Worm (Caenorhabditis elegans) whole organism, L4 larva: Measurements from ENCODE around the gene ugt-54.

Experiments used
- D1046.2 ChIP-seq: fragments of 200-800 bp; sonication (Bioruptor generic); IDR thresholded peaks from 2 replicates; pipeline ENCODE4 v1.3.6; 2022; ENCODE audit warnings: missing genetic modification characterization, missing compliant biosample characterization
- F26F4.8 ChIP-seq: fragments of 200-800 bp; sonication (Bioruptor generic); conservative IDR thresholded peaks from 2 replicates; pipeline ENCODE4 v1.3.6; 2022; ENCODE audit warnings: missing genetic modification characterization, missing compliant biosample characterization
- F49E8.2 ChIP-seq: sonication (generic microtip); optimal IDR thresholded peaks from 2 replicates; lab custom pipeline; 2016; ENCODE audit warnings: missing compliant biosample characterization, mild to moderate bottlenecking, missing genetic modification characterization, borderline replicate concordance
- R02D3.7 ChIP-seq: fragments of 150-350 bp; sonication (generic microtip); optimal IDR thresholded peaks from 3 replicates; lab custom pipeline; 2014; ENCODE audit warnings: missing biosample characterization, missing genetic modification characterization
- T26A8.4 ChIP-seq: fragments of 200-800 bp; sonication (Bioruptor generic); IDR thresholded peaks from 2 replicates; pipeline ENCODE4 v1.3.6; 2022; ENCODE audit warnings: missing genetic modification characterization, missing compliant biosample characterization
- Y105C5A.15 ChIP-seq: fragments of 200-800 bp; sonication (Bioruptor generic); IDR thresholded peaks from 2 replicates; pipeline ENCODE4 v1.3.6; 2022; ENCODE audit warnings: missing genetic modification characterization, missing compliant biosample characterization
- Y48G9A.11 ChIP-seq: fragments of 200-800 bp; sonication (Bioruptor generic); IDR thresholded peaks from 2 replicates; pipeline ENCODE4 v1.3.6; 2022; ENCODE audit warnings: missing genetic modification reagents, missing genetic modification characterization, missing compliant biosample characterization
- Y5F2A.4 ChIP-seq: fragments of 200-800 bp; sonication (Bioruptor generic); optimal IDR thresholded peaks from 2 replicates; lab custom pipeline; 2018; ENCODE audit warnings: mild to moderate bottlenecking, missing genetic modification characterization, missing compliant biosample characterization
- Y75B8A.6 ChIP-seq: fragments of 200-800 bp; sonication (Bioruptor generic); IDR thresholded peaks from 2 replicates; pipeline ENCODE4 v1.3.6; 2022; ENCODE audit warnings: missing genetic modification reagents, missing genetic modification characterization, missing compliant biosample characterization
- ZK337.2 ChIP-seq: fragments of 200-800 bp; sonication (Bioruptor generic); IDR thresholded peaks from 2 replicates; pipeline ENCODE4 v1.3.6; 2022; ENCODE audit warnings: missing genetic modification reagents, missing genetic modification characterization, missing compliant biosample characterization
- aha-1 ChIP-seq: fragments of 150-350 bp; peaks from one replicate; lab custom pipeline; 2014; ENCODE audit warnings: missing biosample characterization, missing genetic modification characterization
- ama-1 ChIP-seq: fragments of 150-350 bp; optimal IDR thresholded peaks from 2 replicates; lab custom pipeline; 2014; ENCODE audit warnings: inconsistent platforms, mixed read lengths
- arid-1 ChIP-seq: fragments of 200-800 bp; sonication (Bioruptor generic); conservative IDR thresholded peaks from 2 replicates; pipeline ENCODE4 v1.3.6; 2022; ENCODE audit warnings: missing genetic modification reagents, missing genetic modification characterization, missing compliant biosample characterization
- ceh-20 ChIP-seq: fragments of 200-800 bp; sonication (Bioruptor generic); IDR thresholded peaks from 2 replicates; pipeline ENCODE4 v1.3.6; 2022; ENCODE audit warnings: missing genetic modification reagents, missing genetic modification characterization, missing compliant biosample characterization
- ceh-62 ChIP-seq: sonication (generic microtip); optimal IDR thresholded peaks from 2 replicates; lab custom pipeline; 2017; ENCODE audit warnings: missing biosample characterization, missing genetic modification characterization
- ctbp-1 ChIP-seq: fragments of 200-800 bp; sonication (Bioruptor generic); IDR thresholded peaks from 2 replicates; pipeline ENCODE4 v1.3.6; 2022; ENCODE audit warnings: missing genetic modification reagents, missing genetic modification characterization, missing compliant biosample characterization
- daf-12 ChIP-seq: fragments of 150-350 bp; optimal IDR thresholded peaks from 2 replicates; lab custom pipeline; 2014; ENCODE audit warnings: missing biosample characterization, missing genetic modification reagents, missing genetic modification characterization
- dmd-6 ChIP-seq: fragments of 200-800 bp; sonication (Bioruptor generic); IDR thresholded peaks from 2 replicates; pipeline ENCODE4 v1.3.6; 2022; ENCODE audit warnings: missing genetic modification reagents, missing genetic modification characterization, missing compliant biosample characterization
- fkh-10 ChIP-seq: fragments of 150-350 bp; optimal IDR thresholded peaks from 2 replicates; lab custom pipeline; 2014; ENCODE audit warnings: missing biosample characterization, missing genetic modification reagents, missing genetic modification characterization
- fos-1 ChIP-seq: fragments of 150-350 bp; optimal IDR thresholded peaks from 2 replicates; lab custom pipeline; 2014; ENCODE audit warnings: missing biosample characterization, missing genetic modification characterization
- hif-1 ChIP-seq, 2 experiments: sonication (generic microtip); optimal IDR thresholded peaks; 2 replicates each; lab custom pipeline; 2016 to 2017; ENCODE audit warnings: missing compliant biosample characterization in 2 of 2, missing genetic modification characterization in 2 of 2, missing genetic modification reagents in 2 of 2, missing genotype in 2 of 2, mild to moderate bottlenecking in 1 of 2
- hlh-11 ChIP-seq: fragments of 200-800 bp; sonication (Bioruptor generic); optimal IDR thresholded peaks from 2 replicates; lab custom pipeline; 2018; ENCODE audit warnings: mild to moderate bottlenecking, missing genetic modification characterization, missing compliant biosample characterization
- hlh-30 ChIP-seq: sonication (generic microtip); optimal IDR thresholded peaks from 2 replicates; lab custom pipeline; 2017; ENCODE audit warnings: antibody characterized with exemption, mild to moderate bottlenecking, missing genetic modification characterization, missing compliant biosample characterization; ENCODE audit not compliant: insufficient read depth
- jun-1 ChIP-seq: fragments of 150-350 bp; optimal IDR thresholded peaks from 2 replicates; lab custom pipeline; 2014; ENCODE audit warnings: missing biosample characterization, missing genetic modification reagents, missing genetic modification characterization
- lim-7 ChIP-seq: fragments of 200-800 bp; sonication (Bioruptor generic); IDR thresholded peaks from 2 replicates; pipeline ENCODE4 v1.3.6; 2022; ENCODE audit warnings: missing genetic modification characterization, missing compliant biosample characterization
- lin-15B ChIP-seq: fragments of 150-350 bp; sonication (generic microtip); optimal IDR thresholded peaks from 3 replicates; lab custom pipeline; 2014; ENCODE audit warnings: missing biosample characterization, missing genetic modification characterization
- lin-38 ChIP-seq: fragments of 200-800 bp; sonication (Bioruptor generic); IDR thresholded peaks from 2 replicates; pipeline ENCODE4 v1.3.6; 2022; ENCODE audit warnings: missing genetic modification reagents, missing genetic modification characterization, missing compliant biosample characterization
- lsy-2 ChIP-seq, 2 experiments: fragments of 150-350 bp in 1 of 2; sonication (generic microtip) in 1 of 2; optimal IDR thresholded peaks; 2 replicates each; lab custom pipeline; 2014 to 2017; ENCODE audit warnings: missing biosample characterization in 2 of 2, missing genetic modification characterization in 2 of 2
- madf-9 ChIP-seq: fragments of 200-800 bp; sonication (Bioruptor generic); conservative IDR thresholded peaks from 2 replicates; pipeline ENCODE4 v1.3.6; 2022; ENCODE audit warnings: missing genetic modification reagents, missing genetic modification characterization, missing compliant biosample characterization
- mdt-29 ChIP-seq: fragments of 200-800 bp; sonication (Bioruptor generic); IDR thresholded peaks from 2 replicates; pipeline ENCODE4 v1.3.6; 2022; ENCODE audit warnings: missing genetic modification reagents, missing genetic modification characterization, missing compliant biosample characterization
- mep-1 ChIP-seq: fragments of 150-350 bp; sonication (generic microtip); optimal IDR thresholded peaks from 3 replicates; lab custom pipeline; 2014; ENCODE audit warnings: missing biosample characterization, missing genetic modification characterization
- mxl-2 ChIP-seq: fragments of 200-800 bp; sonication (Bioruptor generic); conservative IDR thresholded peaks from 2 replicates; pipeline ENCODE4 v1.3.6; 2022; ENCODE audit warnings: missing genetic modification reagents, missing genetic modification characterization, missing compliant biosample characterization
- mxl-3 ChIP-seq: fragments of 200-800 bp; sonication (Bioruptor generic); optimal IDR thresholded peaks from 2 replicates; lab custom pipeline; 2018; ENCODE audit warnings: mild to moderate bottlenecking, missing genetic modification characterization, missing compliant biosample characterization
- nhr-102 ChIP-seq: sonication (generic microtip); optimal IDR thresholded peaks from 2 replicates; lab custom pipeline; 2016; ENCODE audit warnings: mild to moderate bottlenecking, missing genetic modification characterization, moderate library complexity, missing compliant biosample characterization
- nhr-11 ChIP-seq: fragments of 150-350 bp; optimal IDR thresholded peaks from 2 replicates; lab custom pipeline; 2014; ENCODE audit warnings: missing biosample characterization, missing genetic modification characterization
- nhr-237 ChIP-seq: sonication (generic microtip); optimal IDR thresholded peaks from 2 replicates; lab custom pipeline; 2017; ENCODE audit warnings: missing biosample characterization, missing genetic modification characterization
- nhr-41 ChIP-seq: fragments of 200-800 bp; sonication (Bioruptor generic); IDR thresholded peaks from 2 replicates; pipeline ENCODE4 v1.3.6; 2022; ENCODE audit warnings: missing genetic modification reagents, missing genetic modification characterization, missing compliant biosample characterization
- nhr-42 ChIP-seq: fragments of 200-800 bp; sonication (Bioruptor generic); IDR thresholded peaks from 2 replicates; pipeline ENCODE4 v1.3.6; 2022; ENCODE audit warnings: missing genetic modification characterization, missing compliant biosample characterization
- nhr-6 ChIP-seq: fragments of 150-350 bp; optimal IDR thresholded peaks from 2 replicates; lab custom pipeline; 2014; ENCODE audit warnings: missing biosample characterization, missing genetic modification characterization
- nhr-77 ChIP-seq: fragments of 150-350 bp; optimal IDR thresholded peaks from 2 replicates; lab custom pipeline; 2014; ENCODE audit warnings: missing biosample characterization, missing genetic modification characterization
- rbr-2 ChIP-seq: sonication (generic microtip); optimal IDR thresholded peaks from 2 replicates; lab custom pipeline; 2016; ENCODE audit warnings: missing genotype, missing genetic modification characterization, missing compliant biosample characterization
- saeg-2 ChIP-seq: fragments of 200-800 bp; sonication (Bioruptor generic); IDR thresholded peaks from 2 replicates; pipeline ENCODE4 v1.3.6; 2022; ENCODE audit warnings: missing genetic modification reagents, missing genetic modification characterization, missing compliant biosample characterization
- snpc-1.2 ChIP-seq: fragments of 200-800 bp; sonication (Bioruptor generic); IDR thresholded peaks from 2 replicates; pipeline ENCODE4 v1.3.6; 2022; ENCODE audit warnings: missing genetic modification reagents, missing genetic modification characterization, missing compliant biosample characterization
- snpc-4 ChIP-seq: fragments of 150-350 bp; optimal IDR thresholded peaks from 2 replicates; lab custom pipeline; 2014; ENCODE audit warnings: missing biosample characterization, missing genetic modification characterization
- spr-3 ChIP-seq: fragments of 200-800 bp; sonication (Bioruptor generic); optimal IDR thresholded peaks from 2 replicates; lab custom pipeline; 2018; ENCODE audit warnings: mild to moderate bottlenecking, missing genetic modification characterization, missing compliant biosample characterization
- unc-39 ChIP-seq: sonication (generic microtip); optimal IDR thresholded peaks from 2 replicates; lab custom pipeline; 2017; ENCODE audit warnings: missing biosample characterization, missing genetic modification characterization
- zag-1 ChIP-seq: fragments of 150-350 bp; optimal IDR thresholded peaks from 2 replicates; lab custom pipeline; 2014; ENCODE audit warnings: missing biosample characterization, missing genetic modification characterization
- zfp-3 ChIP-seq: fragments of 200-800 bp; sonication (Bioruptor generic); conservative IDR thresholded peaks from 2 replicates; pipeline ENCODE4 v1.3.6; 2022; ENCODE audit warnings: missing genetic modification reagents, missing genetic modification characterization, missing compliant biosample characterization
- zip-11 ChIP-seq: fragments of 200-800 bp; sonication (Bioruptor generic); IDR thresholded peaks from 2 replicates; pipeline ENCODE4 v1.3.6; 2022; ENCODE audit warnings: missing genetic modification characterization, missing compliant biosample characterization
- ztf-11 ChIP-seq: fragments of 150-350 bp; optimal IDR thresholded peaks from 2 replicates; lab custom pipeline; 2014; ENCODE audit warnings: missing biosample characterization, missing genetic modification characterization

The ugt-54 gene

DNA sequence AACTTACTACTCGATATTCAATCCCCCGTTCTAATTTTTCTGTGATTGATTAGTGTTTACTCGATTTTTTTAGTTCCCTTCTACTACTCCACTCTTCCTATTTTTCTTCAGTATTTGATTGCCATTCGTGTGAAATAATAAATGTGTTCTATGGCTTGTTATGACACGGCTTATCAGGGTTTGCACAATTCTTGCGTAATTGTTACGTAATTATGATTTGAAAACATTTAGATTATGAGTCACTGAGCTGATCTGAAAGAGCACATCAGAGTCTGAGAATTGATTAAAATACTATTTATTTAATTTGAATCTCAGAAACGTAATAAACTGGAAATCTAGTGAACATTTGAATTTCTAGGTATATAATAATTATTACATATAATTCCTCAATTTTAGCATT, 16.1 kb downstream of the ugt-54 start:
- TF ChIP-seq rbr-2 (tag; lab: Kevin White, UChicago) (no peak), snpc-1.2 (0 out of 2 replicates have a peak, but pooled peaks have one; percentile 14)

- 0 out of 2 replicates have a peak, but pooled peaks have one; percentile 55 for TF ChIP-seq zfp-3 (GFP tag; lab: Robert Waterston, UW)
- no peak for TF ChIP-seq zag-1 (tag; lab: Kevin White, UChicago)
- no peak for TF ChIP-seq nhr-41 (GFP tag; lab: Robert Waterston, UW)
- TF ChIP-seq hlh-11 (tag; lab: Kevin White, UChicago), result no peak
- no peak for TF ChIP-seq rbr-2 (tag; lab: Kevin White, UChicago)
- TF ChIP-seq ztf-11, result no peak
- TF ChIP-seq dmd-6 (GFP tag; lab: Robert Waterston, UW), result no peak
- peak in 1 of 2 experiments; percentile 26 for TF ChIP-seq lsy-2 (tag; optimal IDR thresholded peaks at IDR 0.05; lab: Kevin White, UChicago)
- TF ChIP-seq mxl-2, result no peak
- TF ChIP-seq Y75B8A.6, result no peak
- no peak for TF ChIP-seq mdt-29 (GFP tag; lab: Robert Waterston, UW)
- peak; percentile 22 for TF ChIP-seq mep-1 (tag; lab: Kevin White, UChicago)
- TF ChIP-seq ZK337.2 (GFP tag; lab: Robert Waterston, UW), result no peak
- TF ChIP-seq ama-1, result no peak
- 0 out of 2 replicates have a peak, but pooled peaks have one; percentile 28 for TF ChIP-seq lim-7 (GFP tag; lab: Robert Waterston, UW)
- TF ChIP-seq Y48G9A.11, result no peak
- no peak for TF ChIP-seq nhr-11 (tag; lab: Kevin White, UChicago)
- peak; percentile 57; the same call in 1 of the 2 replicates for TF ChIP-seq ctbp-1 (GFP tag; lab: Robert Waterston, UW)
- no peak for TF ChIP-seq saeg-2
- TF ChIP-seq hlh-30 (tag; lab: Kevin White, UChicago), result no peak
- no peak for TF ChIP-seq fkh-10 (GFP tag; lab: Kevin White, UChicago)
- no peak for TF ChIP-seq jun-1 (tag; lab: Kevin White, UChicago)
- TF ChIP-seq lin-38, result 0 out of 2 replicates have a peak, but pooled peaks have one; percentile 12
- TF ChIP-seq snpc-4 (tag; lab: Kevin White, UChicago), result no peak
- TF ChIP-seq lin-15B (tag; lab: Kevin White, UChicago), result no peak
- no peak for TF ChIP-seq F26F4.8 (GFP tag; lab: Robert Waterston, UW)
- no peak for TF ChIP-seq Y5F2A.4 (GFP tag; lab: Kevin White, UChicago)
- no peak for TF ChIP-seq hif-1 (tag; optimal IDR thresholded peaks at IDR 0.05; lab: Kevin White, UChicago)
- peak; percentile 8 for TF ChIP-seq nhr-102 (tag; lab: Kevin White, UChicago)
- TF ChIP-seq D1046.2 (GFP tag; lab: Robert Waterston, UW), result no peak
- TF ChIP-seq mxl-3 (GFP tag; lab: Kevin White, UChicago), result no peak
- no peak for TF ChIP-seq F49E8.2 (tag; lab: Kevin White, UChicago)
- 0 out of 2 replicates have a peak, but pooled peaks have one; percentile 39 for TF ChIP-seq nhr-42 (GFP tag; lab: Robert Waterston, UW)
- no peak for TF ChIP-seq Y105C5A.15
- TF ChIP-seq fos-1 (tag; lab: Kevin White, UChicago), result no peak
- no peak for TF ChIP-seq ceh-62 (tag; lab: Kevin White, UChicago)
- 0 out of 2 replicates have a peak, but pooled peaks have one; percentile 17 for TF ChIP-seq madf-9 (GFP tag; lab: Robert Waterston, UW)
- no peak for TF ChIP-seq ceh-20 (GFP tag; lab: Robert Waterston, UW)
- 0 out of 2 replicates have a peak, but pooled peaks have one; percentile 29 for TF ChIP-seq arid-1 (GFP tag; lab: Robert Waterston, UW)
- peak; percentile 38 for TF ChIP-seq nhr-237 (tag; lab: Kevin White, UChicago)
- TF ChIP-seq nhr-6, result no peak
- no peak for TF ChIP-seq spr-3 (GFP tag; lab: Kevin White, UChicago)
- no peak for TF ChIP-seq unc-39 (tag; lab: Kevin White, UChicago)
- no peak for TF ChIP-seq daf-12 (tag; lab: Kevin White, UChicago)
- TF ChIP-seq zip-11 (GFP tag; lab: Robert Waterston, UW), result no peak
- TF ChIP-seq R02D3.7 (tag; lab: Kevin White, UChicago), result no peak
- TF ChIP-seq aha-1 (tag; lab: Kevin White, UChicago), result no peak
- peak; percentile 86 for TF ChIP-seq T26A8.4 (GFP tag; lab: Robert Waterston, UW)
- no peak for TF ChIP-seq nhr-77 (tag; lab: Kevin White, UChicago)
Observed at ce11 chrIV:10778582-10778981, 17.1 kb downstream of the ugt-54 start.
